Worm (Caenorhabditis elegans) whole organism, L4 larva: Measurements from ENCODE around the gene nlp-30.

Source experiments
- arid-1 ChIP-seq: fragments of 200-800 bp; sonication (Bioruptor generic); conservative IDR thresholded peaks from 2 replicates; pipeline ENCODE4 v1.3.6; 2022; ENCODE audit warnings: missing genetic modification reagents, missing genetic modification characterization, missing compliant biosample characterization
- ceh-28 ChIP-seq: fragments of 150-350 bp; optimal IDR thresholded peaks from 2 replicates; lab custom pipeline; 2014; ENCODE audit warnings: missing biosample characterization, missing genetic modification reagents, missing genetic modification characterization
- ces-1 ChIP-seq: fragments of 150-350 bp; sonication (generic microtip); optimal IDR thresholded peaks from 4 replicates; lab custom pipeline; 2014; ENCODE audit warnings: missing biosample characterization, missing genetic modification reagents, missing genetic modification characterization
- daf-8 ChIP-seq: fragments of 200-800 bp; sonication (Bioruptor generic); IDR thresholded peaks from 2 replicates; pipeline ENCODE4 v1.3.6; 2022; ENCODE audit warnings: missing genetic modification characterization, missing compliant biosample characterization
- lin-13 ChIP-seq: fragments of 150-350 bp; optimal IDR thresholded peaks from 2 replicates; lab custom pipeline; 2014; ENCODE audit warnings: missing biosample characterization, missing genetic modification reagents, missing genetic modification characterization
- lir-3 ChIP-seq: sonication (generic microtip); optimal IDR thresholded peaks from 2 replicates; lab custom pipeline; 2016; ENCODE audit warnings: mild to moderate bottlenecking, missing genetic modification characterization, missing compliant biosample characterization
- mep-1 ChIP-seq: fragments of 150-350 bp; sonication (generic microtip); optimal IDR thresholded peaks from 3 replicates; lab custom pipeline; 2014; ENCODE audit warnings: missing biosample characterization, missing genetic modification characterization
- nhr-11 ChIP-seq: fragments of 150-350 bp; optimal IDR thresholded peaks from 2 replicates; lab custom pipeline; 2014; ENCODE audit warnings: missing biosample characterization, missing genetic modification characterization
- nhr-111 ChIP-seq: fragments of 200-800 bp; sonication (Bioruptor generic); optimal IDR thresholded peaks from 2 replicates; lab custom pipeline; 2018; ENCODE audit warnings: mild to moderate bottlenecking, missing genetic modification characterization, missing compliant biosample characterization
- nhr-42 ChIP-seq: fragments of 200-800 bp; sonication (Bioruptor generic); IDR thresholded peaks from 2 replicates; pipeline ENCODE4 v1.3.6; 2022; ENCODE audit warnings: missing genetic modification characterization, missing compliant biosample characterization
- nhr-76 ChIP-seq: fragments of 150-350 bp; optimal IDR thresholded peaks from 2 replicates; lab custom pipeline; 2014; ENCODE audit warnings: missing biosample characterization, missing genetic modification characterization
- pqm-1 ChIP-seq: sonication (generic microtip); optimal IDR thresholded peaks from 2 replicates; lab custom pipeline; 2017; ENCODE audit warnings: missing biosample characterization, missing genetic modification characterization
- snpc-4 ChIP-seq: fragments of 150-350 bp; optimal IDR thresholded peaks from 2 replicates; lab custom pipeline; 2014; ENCODE audit warnings: missing biosample characterization, missing genetic modification characterization
- zfp-2 ChIP-seq: sonication (generic microtip); optimal IDR thresholded peaks from 2 replicates; lab custom pipeline; 2016; ENCODE audit warnings: mild to moderate bottlenecking, missing genetic modification characterization, missing compliant biosample characterization

DNA sequence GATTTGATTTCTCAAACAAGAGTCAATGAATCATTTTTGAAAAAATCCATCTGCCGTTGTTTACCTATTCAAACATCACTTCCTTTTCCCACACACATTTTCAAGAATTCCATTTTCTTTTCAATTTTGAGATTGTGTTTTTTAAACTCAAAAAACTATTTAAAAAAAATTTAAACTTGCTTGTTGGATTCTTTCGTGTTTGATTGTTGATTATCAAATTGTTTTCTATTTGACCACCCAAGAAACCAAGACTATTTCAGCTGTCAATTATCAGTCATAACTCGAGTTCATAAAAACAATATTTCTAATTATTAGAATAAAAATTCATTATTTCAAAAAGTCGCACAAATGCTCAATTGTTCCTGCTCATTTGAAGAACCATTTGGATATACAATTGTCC lies 23.4 kb downstream of the nlp-30 start, which contains the start of gene srh-8:
- no peak for TF ChIP-seq nhr-111
- no peak for TF ChIP-seq nhr-42 (GFP tag; lab: Robert Waterston, UW)
- no peak for TF ChIP-seq arid-1 (GFP tag; lab: Robert Waterston, UW)
- no peak for TF ChIP-seq ceh-28 (tag; lab: Kevin White, UChicago)
- no peak for TF ChIP-seq lir-3
- TF ChIP-seq zfp-2: no peak
- no peak for TF ChIP-seq nhr-76 (tag; lab: Kevin White, UChicago)
- no peak for TF ChIP-seq nhr-11 (tag; lab: Kevin White, UChicago)
- TF ChIP-seq lin-13 (GFP tag; lab: Kevin White, UChicago): no peak
- no peak for TF ChIP-seq pqm-1 (tag; lab: Kevin White, UChicago)
- TF ChIP-seq mep-1 (tag; lab: Kevin White, UChicago): no peak
- no peak for TF ChIP-seq ces-1 (GFP tag; lab: Kevin White, UChicago)
- TF ChIP-seq daf-8 (GFP tag; lab: Robert Waterston, UW): no peak
- TF ChIP-seq snpc-4 (tag; lab: Kevin White, UChicago): no peak
